Worm (Caenorhabditis elegans): ENCODE measurements around the gene F20A1.2.

DNA sequence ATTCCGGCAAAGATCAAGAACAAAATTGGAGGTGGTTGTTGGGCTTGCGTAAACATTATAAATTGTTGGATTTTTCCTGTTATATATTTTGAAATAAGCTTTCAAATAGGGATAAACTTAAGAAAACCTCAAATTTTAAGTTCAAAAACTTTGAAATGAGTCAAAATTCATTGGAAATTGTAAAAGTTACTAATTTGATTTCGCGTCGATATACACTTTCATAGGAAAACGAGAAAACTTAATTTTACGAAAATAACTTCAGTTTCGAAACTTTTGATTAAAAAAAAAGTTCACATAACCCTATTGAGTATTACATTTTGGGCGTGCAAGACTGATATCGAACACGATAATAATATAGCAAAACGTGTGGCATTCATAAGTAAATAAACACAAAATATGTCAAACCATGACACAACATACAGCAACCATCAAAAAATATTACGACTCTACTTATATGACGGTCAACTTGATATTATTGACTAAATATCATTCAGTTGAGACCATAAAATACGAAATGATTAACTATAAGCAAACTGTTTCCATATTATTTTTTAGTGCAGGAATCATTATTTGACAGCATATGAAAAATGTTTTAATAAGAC, 50.1 kb downstream of the F20A1.2 start:
- TF ChIP-seq nhr-11 (tag; optimal IDR thresholded peaks at IDR 0.05) (no peak), R02D3.7 (tag; optimal IDR thresholded peaks at IDR 0.05) (no peak), zag-1 (tag; optimal IDR thresholded peaks at IDR 0.05) (no peak), snpc-4 (tag; optimal IDR thresholded peaks at IDR 0.05) (no peak), lin-11 (tag; optimal IDR thresholded peaks at IDR 0.05) (no peak), egl-27 (tag; optimal IDR thresholded peaks at IDR 0.05) (no peak), unc-62 (GFP tag; optimal IDR thresholded peaks at IDR 0.05) (no peak), ztf-11 (tag; optimal IDR thresholded peaks at IDR 0.05) (no peak), nhr-77 (tag; optimal IDR thresholded peaks at IDR 0.05) (no peak), nhr-10 (tag; optimal IDR thresholded peaks at IDR 0.05) (no peak), ama-1 (optimal IDR thresholded peaks at IDR 0.05) (no peak), blmp-1 (tag; optimal IDR thresholded peaks at IDR 0.05; ENCODE audit: insufficient read depth) (no peak), lin-39 (tag; optimal IDR thresholded peaks at IDR 0.05) (no peak), ceh-82 (tag; optimal IDR thresholded peaks at IDR 0.05) (no peak)

Data from whole organism, L2 larva.